Worm (Caenorhabditis elegans) whole organism, late embryonic: ENCODE results near the gene mua-6.

Experiments
- C38D4.7 ChIP-seq: fragments of 200-800 bp; sonication (Bioruptor generic); optimal IDR thresholded peaks from 2 replicates; lab custom pipeline; 2018; ENCODE audit warnings: mild to moderate bottlenecking, missing genetic modification characterization, moderate library complexity, missing compliant biosample characterization
- ceh-31 ChIP-seq: sonication (generic microtip); optimal IDR thresholded peaks from 2 replicates; lab custom pipeline; 2016; ENCODE audit warnings: missing genetic modification characterization, missing compliant biosample characterization
- ceh-9 ChIP-seq: sonication (generic microtip); optimal IDR thresholded peaks from 2 replicates; lab custom pipeline; 2016; ENCODE audit warnings: mild to moderate bottlenecking, missing genetic modification characterization, inconsistent platforms, missing compliant biosample characterization
- dmd-4 ChIP-seq: sonication (generic microtip); optimal IDR thresholded peaks from 2 replicates; lab custom pipeline; 2016; ENCODE audit warnings: borderline replicate concordance, missing genetic modification characterization, missing compliant biosample characterization
- fkh-10 ChIP-seq: fragments of 150-350 bp; optimal IDR thresholded peaks from 2 replicates; lab custom pipeline; 2014; ENCODE audit warnings: missing biosample characterization, missing genetic modification reagents, missing genetic modification characterization
- hlh-30 ChIP-seq: sonication (generic microtip); optimal IDR thresholded peaks from 2 replicates; lab custom pipeline; 2017; ENCODE audit warnings: antibody characterized with exemption, missing genetic modification characterization, missing compliant biosample characterization; ENCODE audit not compliant: insufficient read depth
- hlh-6 ChIP-seq: sonication (generic microtip); optimal IDR thresholded peaks from 2 replicates; lab custom pipeline; 2016; ENCODE audit warnings: missing genotype, missing genetic modification characterization, missing compliant biosample characterization
- lin-11 ChIP-seq: fragments of 200-800 bp; sonication (Bioruptor generic); optimal IDR thresholded peaks from 2 replicates; lab custom pipeline; 2018; ENCODE audit warnings: mild to moderate bottlenecking, missing genetic modification characterization, missing compliant biosample characterization

ce11 chrX:16217749-16218148, 47.7 kb downstream of the mua-6 start:
- TF ChIP-seq dmd-4 (tag; lab: Kevin White, UChicago) (no peak), ceh-31 (no peak), ceh-9 (tag; lab: Kevin White, UChicago) (no peak), C38D4.7 (no peak), fkh-10 (GFP tag; lab: Kevin White, UChicago) (no peak), hlh-6 (tag; lab: Kevin White, UChicago) (no peak), hlh-30 (tag; lab: Kevin White, UChicago) (no peak), lin-11 (no peak)
